Fruit fly (Drosophila melanogaster) whole organism, embryonic: Measurements from ENCODE around the gene CG42486.

Experiments
- BEAF-32 ChIP-seq: fragments of 200-800 bp; sonication (Bioruptor generic); optimal IDR thresholded peaks from 3 replicates; lab custom pipeline; 2017; ENCODE audit warnings: missing biosample characterization, missing genetic modification characterization, mild to moderate bottlenecking, moderate library complexity, missing genetic modification reagents
- Bgb ChIP-seq: fragments of 200-800 bp; sonication (Bioruptor generic); IDR thresholded peaks from 2 replicates; pipeline ENCODE4 v1.3.6; 2022; ENCODE audit warnings: missing biosample characterization, missing genetic modification characterization; ENCODE audit not compliant: partially characterized antibody
- Blimp-1 ChIP-seq: fragments of 200-800 bp; sonication (Bioruptor generic); optimal IDR thresholded peaks from 3 replicates; lab custom pipeline; 2018; ENCODE audit warnings: missing biosample characterization, missing genetic modification characterization, mild to moderate bottlenecking, moderate library complexity, missing genetic modification reagents
- CG10959 ChIP-seq: fragments of 200-800 bp; sonication (Bioruptor generic); IDR thresholded peaks from 2 replicates; pipeline ENCODE4 v1.3.6; 2022; ENCODE audit warnings: missing biosample characterization, missing genetic modification characterization
- CG13287 ChIP-seq: fragments of 200-800 bp; sonication (Bioruptor generic); IDR thresholded peaks from 2 replicates; pipeline ENCODE4 v1.3.6; 2022; ENCODE audit warnings: missing biosample characterization, missing genetic modification characterization; ENCODE audit not compliant: partially characterized antibody
- CG13424 ChIP-seq: fragments of 200-800 bp; sonication (Bioruptor generic); optimal IDR thresholded peaks from 2 replicates; lab custom pipeline; 2019; ENCODE audit warnings: missing biosample characterization, mild to moderate bottlenecking, missing genetic modification characterization, moderate library complexity
- CG14710 ChIP-seq: fragments of 200-800 bp; sonication (Bioruptor generic); optimal IDR thresholded peaks from 3 replicates; lab custom pipeline; 2019; ENCODE audit warnings: missing biosample characterization, mild to moderate bottlenecking, missing genetic modification characterization, moderate library complexity
- CG15601 ChIP-seq: fragments of 200-800 bp; sonication (Bioruptor generic); optimal IDR thresholded peaks from 3 replicates; lab custom pipeline; 2019; ENCODE audit warnings: missing biosample characterization, mild to moderate bottlenecking, missing genetic modification characterization, moderate library complexity
- CG1602 ChIP-seq: fragments of 200-800 bp; sonication (Bioruptor generic); optimal IDR thresholded peaks from 3 replicates; lab custom pipeline; 2016; ENCODE audit warnings: missing biosample characterization, missing genetic modification characterization
- CG17359 ChIP-seq: fragments of 200-800 bp; sonication (Bioruptor generic); optimal IDR thresholded peaks from 3 replicates; lab custom pipeline; 2018; ENCODE audit warnings: missing biosample characterization, mild to moderate bottlenecking, missing genetic modification characterization, moderate library complexity
- CG18476 ChIP-seq: fragments of 200-800 bp; sonication (Bioruptor generic); optimal IDR thresholded peaks from 2 replicates; lab custom pipeline; 2016; ENCODE audit warnings: missing biosample characterization, mild to moderate bottlenecking, missing genetic modification characterization
- CG18599 ChIP-seq: fragments of 200-800 bp; sonication (Bioruptor generic); optimal IDR thresholded peaks from 3 replicates; lab custom pipeline; 2017; ENCODE audit warnings: missing biosample characterization, missing genetic modification characterization, mild to moderate bottlenecking, moderate library complexity, missing genetic modification reagents
- CG2678 ChIP-seq: fragments of 200-800 bp; sonication (Bioruptor generic); optimal IDR thresholded peaks from 3 replicates; lab custom pipeline; 2019; ENCODE audit warnings: missing biosample characterization, mild to moderate bottlenecking, missing genetic modification characterization, moderate library complexity
- CG2875 ChIP-seq: fragments of 200-800 bp; sonication (Bioruptor generic); optimal IDR thresholded peaks from 2 replicates; lab custom pipeline; 2017; ENCODE audit warnings: missing biosample characterization, mild to moderate bottlenecking, missing genetic modification characterization, missing genetic modification reagents
- CG30403 ChIP-seq: fragments of 200-800 bp; sonication (Bioruptor generic); optimal IDR thresholded peaks from 3 replicates; lab custom pipeline; 2016; ENCODE audit warnings: missing biosample characterization, missing genetic modification characterization
- CG32772 ChIP-seq: fragments of 200-800 bp; sonication (Bioruptor generic); IDR thresholded peaks from 2 replicates; pipeline ENCODE4 v1.3.6; 2022; ENCODE audit warnings: missing biosample characterization, missing genetic modification characterization
- CG34224 ChIP-seq: fragments of 200-800 bp; sonication (Bioruptor generic); IDR thresholded peaks from 3 replicates; pipeline ENCODE4 v1.3.6; 2022; ENCODE audit warnings: missing biosample characterization, missing genetic modification characterization; ENCODE audit not compliant: partially characterized antibody
- CG3726 ChIP-seq: fragments of 200-800 bp; sonication (Bioruptor generic); IDR thresholded peaks from 3 replicates; pipeline ENCODE4, ENCODE4 v1.3.6; 2022; ENCODE audit warnings: missing biosample characterization, missing genetic modification characterization
- CG6689 ChIP-seq: fragments of 200-800 bp; sonication (Bioruptor generic); IDR thresholded peaks from 2 replicates; pipeline ENCODE4 v1.3.6; 2022; ENCODE audit warnings: missing biosample characterization, missing genetic modification characterization
- CG9817 ChIP-seq: fragments of 200-800 bp; sonication (Bioruptor generic); optimal IDR thresholded peaks from 2 replicates; lab custom pipeline; 2018; ENCODE audit warnings: missing biosample characterization, mild to moderate bottlenecking, missing genetic modification characterization, moderate library complexity
- Dad ChIP-seq: fragments of 200-800 bp; sonication (Bioruptor generic); optimal IDR thresholded peaks from 3 replicates; lab custom pipeline; 2016; ENCODE audit warnings: missing biosample characterization, missing genetic modification characterization
- Dfd ChIP-seq, 2 experiments: fragments of >200 bp; optimal IDR thresholded peaks; 2 replicates each; lab custom pipeline; 2017; ENCODE audit warnings: missing biosample characterization in 2 of 2, missing genetic modification characterization in 2 of 2
- Dll ChIP-seq: fragments of 200-800 bp; sonication (Bioruptor generic); IDR thresholded peaks from 4 replicates; pipeline ENCODE4 v1.3.6; 2022; ENCODE audit warnings: missing biosample characterization, missing genetic modification characterization; ENCODE audit not compliant: partially characterized antibody
- Dp ChIP-seq: fragments of 200-800 bp; sonication (Bioruptor generic); optimal IDR thresholded peaks from 2 replicates; lab custom pipeline; 2018; ENCODE audit warnings: missing biosample characterization, mild to moderate bottlenecking, missing genetic modification characterization, moderate library complexity
- Dref ChIP-seq: fragments of 200-800 bp; sonication (Bioruptor generic); IDR thresholded peaks from 2 replicates; pipeline ENCODE4 v1.3.6; 2022; ENCODE audit warnings: missing biosample characterization, missing genetic modification characterization
- E2f1 ChIP-seq: fragments of 200-800 bp; sonication (Bioruptor generic); IDR thresholded peaks from 2 replicates; pipeline ENCODE4 v1.3.6; 2022; ENCODE audit warnings: missing biosample characterization, missing genetic modification characterization
- HLH3B ChIP-seq: fragments of 200-800 bp; sonication (Bioruptor generic); IDR thresholded peaks from 2 replicates; pipeline ENCODE4 v1.3.6; 2022; ENCODE audit warnings: missing biosample characterization, missing genetic modification characterization
- Lpt ChIP-seq: fragments of >200 bp; optimal IDR thresholded peaks from 2 replicates; lab custom pipeline; 2018; ENCODE audit warnings: missing biosample characterization, missing genetic modification characterization
- Med ChIP-seq: fragments of 200-800 bp; sonication (Bioruptor generic); peaks from one replicate; lab custom pipeline; 2016; ENCODE audit warnings: missing biosample characterization, missing genetic modification characterization, mild to moderate bottlenecking, inconsistent platforms, moderate library complexity
- Opbp ChIP-seq: fragments of 200-800 bp; sonication (Bioruptor generic); IDR thresholded peaks from 3 replicates; pipeline ENCODE4 v1.3.6; 2022; ENCODE audit warnings: missing biosample characterization, missing genetic modification characterization; ENCODE audit not compliant: partially characterized antibody
- Spps ChIP-seq: fragments of 200-800 bp; sonication (Bioruptor generic); optimal IDR thresholded peaks from 2 replicates; lab custom pipeline; 2018; ENCODE audit warnings: missing biosample characterization, mild to moderate bottlenecking, missing genetic modification characterization
- Tbp ChIP-seq: fragments of >200 bp; optimal IDR thresholded peaks from 2 replicates; lab custom pipeline; 2018; ENCODE audit warnings: missing biosample characterization, missing genetic modification characterization
- abd-A ChIP-seq: fragments of 200-800 bp; sonication (Bioruptor generic); optimal IDR thresholded peaks from 3 replicates; lab custom pipeline; 2019; ENCODE audit warnings: missing biosample characterization, mild to moderate bottlenecking, missing genetic modification characterization, moderate library complexity
- bigmax ChIP-seq: fragments of 200-800 bp; sonication (Bioruptor generic); optimal IDR thresholded peaks from 2 replicates; lab custom pipeline; 2018; ENCODE audit warnings: missing biosample characterization, mild to moderate bottlenecking, missing genetic modification characterization
- crol ChIP-seq: fragments of 200-800 bp; sonication (Bioruptor generic); IDR thresholded peaks from 2 replicates; pipeline ENCODE4 v1.3.6; 2022; ENCODE audit warnings: missing biosample characterization, missing genetic modification characterization
- cwo ChIP-seq: fragments of 200-800 bp; sonication (Bioruptor generic); optimal IDR thresholded peaks from 3 replicates; lab custom pipeline; 2017; ENCODE audit warnings: missing biosample characterization, missing genetic modification characterization, mild to moderate bottlenecking, moderate library complexity, missing genetic modification reagents
- dpn ChIP-seq, 2 experiments: fragments of 200-800 bp; sonication (Bioruptor generic); optimal IDR thresholded peaks; 3 replicates each; lab custom pipeline; 2016; ENCODE audit warnings: missing biosample characterization in 2 of 2, missing genetic modification characterization in 2 of 2
- fd3F ChIP-seq: fragments of 200-800 bp; sonication (Bioruptor generic); optimal IDR thresholded peaks from 2 replicates; lab custom pipeline; 2018; ENCODE audit warnings: missing biosample characterization, mild to moderate bottlenecking, missing genetic modification characterization, moderate library complexity
- fu2 ChIP-seq: fragments of 200-800 bp; sonication (Bioruptor generic); optimal IDR thresholded peaks from 2 replicates; lab custom pipeline; 2016; ENCODE audit warnings: missing biosample characterization, missing genetic modification characterization
- gsb-n ChIP-seq: fragments of 200-800 bp; sonication (Bioruptor generic); optimal IDR thresholded peaks from 3 replicates; lab custom pipeline; 2018; ENCODE audit warnings: missing biosample characterization, mild to moderate bottlenecking, missing genetic modification characterization
- her ChIP-seq: fragments of 200-800 bp; sonication (Bioruptor generic); optimal IDR thresholded peaks from 2 replicates; lab custom pipeline; 2016; ENCODE audit warnings: missing biosample characterization, missing genetic modification characterization
- lilli ChIP-seq: fragments of 200-800 bp; sonication (Bioruptor generic); optimal IDR thresholded peaks from 3 replicates; lab custom pipeline; 2016; ENCODE audit warnings: missing biosample characterization, missing genetic modification characterization
- phol ChIP-seq: fragments of 200-800 bp; sonication (Bioruptor generic); optimal IDR thresholded peaks from 3 replicates; lab custom pipeline; 2018; ENCODE audit warnings: missing biosample characterization, mild to moderate bottlenecking, missing genetic modification characterization, moderate library complexity
- pzg ChIP-seq: fragments of 200-800 bp; sonication (Bioruptor generic); optimal IDR thresholded peaks from 3 replicates; lab custom pipeline; 2018; ENCODE audit warnings: missing biosample characterization, mild to moderate bottlenecking, missing genetic modification characterization, moderate library complexity
- sug ChIP-seq: fragments of 200-800 bp; optimal IDR thresholded peaks from 2 replicates; lab custom pipeline; 2019; ENCODE audit warnings: missing biosample characterization, mild to moderate bottlenecking, missing genetic modification characterization, moderate library complexity
- tgo ChIP-seq: fragments of 200-800 bp; sonication (Bioruptor generic); IDR thresholded peaks from 3 replicates; pipeline ENCODE4 v1.3.6; 2022; ENCODE audit warnings: missing biosample characterization, missing genetic modification characterization
- twi ChIP-seq: fragments of 200-800 bp; optimal IDR thresholded peaks from 2 replicates; lab custom pipeline; 2019; ENCODE audit warnings: missing biosample characterization, mild to moderate bottlenecking, missing genetic modification characterization, moderate library complexity
- vfl ChIP-seq: fragments of 200-800 bp; sonication (Bioruptor generic); optimal IDR thresholded peaks from 2 replicates; lab custom pipeline; 2016; ENCODE audit warnings: missing biosample characterization, missing genetic modification characterization
- yki ChIP-seq: fragments of >200 bp; optimal IDR thresholded peaks from 3 replicates; lab custom pipeline; 2018
- zen ChIP-seq: fragments of 200-800 bp; sonication (Bioruptor generic); optimal IDR thresholded peaks from 3 replicates; lab custom pipeline; 2018; ENCODE audit warnings: missing biosample characterization, mild to moderate bottlenecking, missing genetic modification characterization, moderate library complexity

The CG42486 gene

dm6 chr2L:11813665-11814087 is 29.3 kb upstream of the CG42486 start, which contains the start of gene CycY (continued):
- TF ChIP-seq Dref (GFP tag; lab: Robert Waterston, UW) (peak; percentile 64), CG10959 (no peak), Spps (peak; percentile 15), CG15601 (tag; lab: Kevin White, UChicago) (peak; percentile 35), CG18599 (GFP tag; lab: Kevin White, UChicago) (no peak), CG3726 (GFP tag; lab: Robert Waterston, UW) (no peak), CG30403 (GFP tag; lab: Kevin White, UChicago) (peak; percentile 34), CG13424 (peak; percentile 14), Tbp (GFP tag; lab: Kevin White, UChicago) (no peak), Blimp-1 (peak; percentile 19), Lpt (GFP tag; lab: Kevin White, UChicago) (no peak), tgo (GFP tag; lab: Robert Waterston, UW) (no peak), fu2 (GFP tag; lab: Kevin White, UChicago) (no peak), zen (tag; lab: Kevin White, UChicago) (peak; percentile 67), HLH3B (GFP tag; lab: Robert Waterston, UW) (no peak), vfl (GFP tag; lab: Kevin White, UChicago) (no peak), BEAF-32 (GFP tag; lab: Kevin White, UChicago) (peak; percentile 79), CG14710 (tag; lab: Kevin White, UChicago) (peak; percentile 74), Opbp (GFP tag; lab: Robert Waterston, UW) (peak; percentile 65; the same call in 2 of the 3 replicates), CG32772 (GFP tag; lab: Robert Waterston, UW) (no peak), sug (tag; lab: Kevin White, UChicago) (no peak), CG17359 (tag; lab: Kevin White, UChicago) (peak; percentile 2), dpn (GFP tag; optimal IDR thresholded peaks at IDR 0.05; lab: Kevin White, UChicago) (peak in 1 of 2 experiments; percentile 10), CG2875 (GFP tag; lab: Kevin White, UChicago) (no peak), Dfd (GFP tag; optimal IDR thresholded peaks at IDR 0.05; lab: Kevin White, UChicago) (no peak), bigmax (no peak), gsb-n (tag; lab: Kevin White, UChicago) (peak; percentile 38), Bgb (GFP tag; lab: Robert Waterston, UW) (peak; percentile 68), abd-A (tag; lab: Kevin White, UChicago) (no peak), CG34224 (GFP tag; lab: Robert Waterston, UW) (peak; percentile 74; the same call in 2 of the 3 replicates), twi (no peak), lilli (GFP tag; lab: Kevin White, UChicago) (no peak), CG9817 (no peak), Dp (peak; percentile 93), CG13287 (GFP tag; lab: Robert Waterston, UW) (peak; percentile 80), fd3F (GFP tag; lab: Kevin White, UChicago) (no peak), her (GFP tag; lab: Kevin White, UChicago) (no peak), yki (lab: Kevin White, UChicago) (no peak), CG6689 (GFP tag; lab: Robert Waterston, UW) (no peak), CG1602 (GFP tag; lab: Kevin White, UChicago) (peak; percentile 4), CG2678 (tag; lab: Kevin White, UChicago) (no peak), Med (GFP tag; lab: Kevin White, UChicago) (peak; percentile 80), crol (no peak), E2f1 (GFP tag; lab: Robert Waterston, UW) (no peak), Dad (GFP tag; lab: Kevin White, UChicago) (no peak), CG18476 (GFP tag; lab: Kevin White, UChicago) (no peak), pzg (GFP tag; lab: Kevin White, UChicago) (peak; percentile 82), cwo (GFP tag; lab: Kevin White, UChicago) (no peak), phol (peak; percentile 50), Dll (peak; percentile 84)
